Fruit fly (Drosophila melanogaster): ENCODE measurements around the gene CG6171.

The CG6171 gene

DNA sequence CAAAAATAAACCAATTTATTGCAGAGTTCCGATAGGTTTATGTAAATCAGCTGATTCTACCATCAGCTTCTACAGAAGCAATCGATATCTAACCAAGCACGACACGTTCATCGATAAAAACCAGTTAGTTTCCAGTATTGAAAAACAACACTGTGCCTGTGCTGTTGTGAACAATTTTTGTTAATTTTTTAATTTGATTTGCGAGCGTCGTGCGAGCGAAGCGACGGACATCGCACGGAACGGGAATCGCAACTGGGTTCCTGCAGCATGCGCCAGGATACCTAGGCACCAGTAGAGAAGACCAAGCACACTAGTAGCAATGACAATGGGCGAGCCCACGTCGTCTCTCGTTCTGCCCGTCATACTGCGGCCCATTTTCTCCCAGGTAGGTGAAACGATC, 8.2 kb upstream of the CG6171 start, which contains the start of the genes Ccm3 and CG6136 (continued):
- TF ChIP-seq CG9932 (GFP tag; IDR thresholded peaks at IDR 0.05) (peak; percentile 81), NFAT (GFP tag; IDR thresholded peaks at IDR 0.05) (peak; percentile 61; the same call in 1 of the 2 replicates), CG7372 (GFP tag; IDR thresholded peaks at IDR 0.05) (no peak), en (GFP tag; optimal IDR thresholded peaks at IDR 0.05) (no peak), Dip3 (GFP tag; optimal IDR thresholded peaks at IDR 0.05) (peak; percentile 36), CrebB (tag; optimal IDR thresholded peaks at IDR 0.05) (peak; percentile 21), slou (GFP tag; optimal IDR thresholded peaks at IDR 0.05) (no peak), CG4617 (GFP tag; optimal IDR thresholded peaks at IDR 0.05; ENCODE audit: borderline replicate concordance) (peak; percentile 88), Bteb2 (GFP tag; optimal IDR thresholded peaks at IDR 0.05) (peak; percentile 42), CG10431 (GFP tag; optimal IDR thresholded peaks at IDR 0.05) (no peak), Xbp1 (GFP tag; optimal IDR thresholded peaks at IDR 0.05) (peak; percentile 43), fd3F (GFP tag; optimal IDR thresholded peaks at IDR 0.05) (no peak), Tbp (GFP tag; optimal IDR thresholded peaks at IDR 0.05) (no peak), CG17328 (GFP tag; IDR thresholded peaks at IDR 0.05) (peak; percentile 46), E2f1 (GFP tag; IDR thresholded peaks at IDR 0.05) (peak; percentile 56; the same call in 1 of the 2 replicates), CG18764 (GFP tag; optimal IDR thresholded peaks at IDR 0.05) (peak; percentile 10), wdn (GFP tag; IDR thresholded peaks at IDR 0.05) (no peak; the same call in 1 of the 2 replicates), fru (optimal IDR thresholded peaks at IDR 0.05) (no peak), Ada2b (GFP tag; IDR thresholded peaks at IDR 0.05) (no peak), sc (optimal IDR thresholded peaks at IDR 0.05) (no peak), sc (GFP tag; optimal IDR thresholded peaks at IDR 0.05) (no peak), CG4360 (GFP tag; IDR thresholded peaks at IDR 0.05) (no peak), eyg (GFP tag; optimal IDR thresholded peaks at IDR 0.05) (peak; percentile 31), D19A (tag; optimal IDR thresholded peaks at IDR 0.05) (no peak), Xrp1 (GFP tag; IDR thresholded peaks at IDR 0.05) (peak; percentile 35; the same call in 1 of the 2 replicates), CG42726 (GFP tag; IDR thresholded peaks at IDR 0.05; ENCODE audit: partially characterized antibody) (peak; percentile 89; the same call in 1 of the 2 replicates), lmd (GFP tag; IDR thresholded peaks at IDR 0.05) (peak; percentile 16; the same call in 1 of the 2 replicates), knrl (GFP tag; IDR thresholded peaks at IDR 0.05; ENCODE audit: partially characterized antibody) (peak; percentile 89), fd64A (GFP tag; optimal IDR thresholded peaks at IDR 0.05) (no peak), gce (GFP tag; IDR thresholded peaks at IDR 0.05) (no peak), grn (GFP tag; optimal IDR thresholded peaks at IDR 0.05) (no peak), CG31441 (GFP tag; IDR thresholded peaks at IDR 0.05) (no peak), gcm (GFP tag; optimal IDR thresholded peaks at IDR 0.05) (peak; percentile 27), Spps (tag; optimal IDR thresholded peaks at IDR 0.05) (no peak), abd-A (tag; optimal IDR thresholded peaks at IDR 0.05) (no peak), CG7745 (tag; optimal IDR thresholded peaks at IDR 0.05) (no peak), CG18599 (GFP tag; optimal IDR thresholded peaks at IDR 0.05) (peak; percentile 51), corto (GFP tag; optimal IDR thresholded peaks at IDR 0.05) (no peak), H15 (GFP tag; IDR thresholded peaks at IDR 0.05) (peak; percentile 40; the same call in 1 of the 3 replicates), Hmx (GFP tag; optimal IDR thresholded peaks at IDR 0.05) (no peak), trh (GFP tag; optimal IDR thresholded peaks at IDR 0.05) (no peak), Doc2 (GFP tag; IDR thresholded peaks at IDR 0.05) (no peak), Sin3A (optimal IDR thresholded peaks at IDR 0.05) (peak; percentile 44), ato (GFP tag; IDR thresholded peaks at IDR 0.05; ENCODE audit: partially characterized antibody) (peak; percentile 95), H2.0 (GFP tag; IDR thresholded peaks at IDR 0.05) (peak; percentile 24), HLH54F (GFP tag; optimal IDR thresholded peaks at IDR 0.05) (peak; percentile 35), CG15011 (GFP tag; optimal IDR thresholded peaks at IDR 0.05) (no peak), btn (GFP tag; optimal IDR thresholded peaks at IDR 0.05) (no peak), chif (GFP tag; optimal IDR thresholded peaks at IDR 0.05) (no peak), seq (GFP tag; IDR thresholded peaks at IDR 0.05) (peak; percentile 17; the same call in 1 of the 2 replicates), CG13624 (GFP tag; optimal IDR thresholded peaks at IDR 0.05) (peak; percentile 74), CG10979 (tag; optimal IDR thresholded peaks at IDR 0.05) (peak; percentile 36), CG11085 (GFP tag; IDR thresholded peaks at IDR 0.05) (no peak)

Data from whole organism, embryonic.